Fruit fly (Drosophila melanogaster): Measurements from ENCODE around the gene betaNACtes1.
A peak's percentile ranks its signal among the peaks of the same experiment; 100 is the strongest.

The betaNACtes1 gene

dm6 chrX:14213509-14214154 lies 41.2 kb upstream of the betaNACtes1 start (continued):
- TF ChIP-seq cas (GFP tag; IDR thresholded peaks at IDR 0.05): no peak
- no peak for TF ChIP-seq CG13287 (GFP tag; IDR thresholded peaks at IDR 0.05; ENCODE audit: partially characterized antibody)
- peak; percentile 43; the same call in 1 of the 2 replicates for TF ChIP-seq vvl (GFP tag; IDR thresholded peaks at IDR 0.05)
- peak; percentile 33 for TF ChIP-seq fd96Cb (tag; optimal IDR thresholded peaks at IDR 0.05)
- TF ChIP-seq Atf6 (GFP tag; IDR thresholded peaks at IDR 0.05): 0 out of 2 replicates have a peak, but pooled peaks have one; percentile 35
- TF ChIP-seq sc (optimal IDR thresholded peaks at IDR 0.05): no peak
- TF ChIP-seq sc (GFP tag; optimal IDR thresholded peaks at IDR 0.05): no peak
- TF ChIP-seq NFAT (GFP tag; IDR thresholded peaks at IDR 0.05): no peak
- peak; percentile 32 for TF ChIP-seq tio (GFP tag; optimal IDR thresholded peaks at IDR 0.05)
- TF ChIP-seq hkb (optimal IDR thresholded peaks at IDR 0.05): no peak
- TF ChIP-seq hkb (GFP tag; IDR thresholded peaks at IDR 0.05): peak; percentile 19; the same call in 1 of the 2 replicates
- TF ChIP-seq stwl (tag; optimal IDR thresholded peaks at IDR 0.05): peak; percentile 55
- peak; percentile 24 for TF ChIP-seq Dek (tag; optimal IDR thresholded peaks at IDR 0.05)
- no peak for TF ChIP-seq sr (GFP tag; IDR thresholded peaks at IDR 0.05)
- peak; percentile 34 for TF ChIP-seq Fer1 (GFP tag; optimal IDR thresholded peaks at IDR 0.05)
- TF ChIP-seq CG12299 (tag; optimal IDR thresholded peaks at IDR 0.05): peak; percentile 38
- TF ChIP-seq bigmax (GFP tag; optimal IDR thresholded peaks at IDR 0.05): no peak
- TF ChIP-seq CG18764 (GFP tag; optimal IDR thresholded peaks at IDR 0.05): no peak
- TF ChIP-seq insv (GFP tag; optimal IDR thresholded peaks at IDR 0.05): no peak
- TF ChIP-seq chn (GFP tag; optimal IDR thresholded peaks at IDR 0.05): no peak
- TF ChIP-seq CG4617 (GFP tag; optimal IDR thresholded peaks at IDR 0.05; ENCODE audit: borderline replicate concordance): no peak
- no peak for TF ChIP-seq C15 (GFP tag; IDR thresholded peaks at IDR 0.05)
- no peak for TF ChIP-seq sima (GFP tag; optimal IDR thresholded peaks at IDR 0.05)
- no peak for TF ChIP-seq pzg (GFP tag; optimal IDR thresholded peaks at IDR 0.05)
- no peak for TF ChIP-seq CG6272 (GFP tag; IDR thresholded peaks at IDR 0.05)
- TF ChIP-seq Drgx (GFP tag; IDR thresholded peaks at IDR 0.05): peak; percentile 43
- TF ChIP-seq Sry-β (GFP tag; optimal IDR thresholded peaks at IDR 0.05): no peak
- no peak for TF ChIP-seq CG13775 (GFP tag; optimal IDR thresholded peaks at IDR 0.05)
- no peak for TF ChIP-seq Bdp1 (GFP tag; optimal IDR thresholded peaks at IDR 0.05)
- no peak for TF ChIP-seq CG3847 (GFP tag; IDR thresholded peaks at IDR 0.05)
- TF ChIP-seq pnt (GFP tag; optimal IDR thresholded peaks at IDR 0.05): no peak
- TF ChIP-seq CG11398 (GFP tag; optimal IDR thresholded peaks at IDR 0.05): no peak
- TF ChIP-seq lola (GFP tag; optimal IDR thresholded peaks at IDR 0.05): peak in 1 of 3 experiments; percentile 4
- TF ChIP-seq sob (GFP tag; IDR thresholded peaks at IDR 0.05): no peak
- no peak for TF ChIP-seq ken (GFP tag; IDR thresholded peaks at IDR 0.05)
- peak; percentile 23 for TF ChIP-seq ind (GFP tag; optimal IDR thresholded peaks at IDR 0.05)
- no peak for TF ChIP-seq Poxn (GFP tag; IDR thresholded peaks at IDR 0.05)
- no peak for TF ChIP-seq CG8281 (tag; optimal IDR thresholded peaks at IDR 0.05)
- no peak for TF ChIP-seq CG31224 (GFP tag; IDR thresholded peaks at IDR 0.05)
- TF ChIP-seq CG34224 (GFP tag; IDR thresholded peaks at IDR 0.05; ENCODE audit: partially characterized antibody): no peak
- peak; percentile 17 for TF ChIP-seq Nf-YC (tag; optimal IDR thresholded peaks at IDR 0.05)
- no peak for TF ChIP-seq gt (GFP tag; IDR thresholded peaks at IDR 0.05)
- no peak for TF ChIP-seq Fer3 (tag; optimal IDR thresholded peaks at IDR 0.05)
- no peak for TF ChIP-seq Scr (GFP tag; IDR thresholded peaks at IDR 0.05; ENCODE audit: partially characterized antibody)
- peak; percentile 50 for TF ChIP-seq CG2120 (GFP tag; optimal IDR thresholded peaks at IDR 0.05)
- no peak for TF ChIP-seq maf-S (GFP tag; optimal IDR thresholded peaks at IDR 0.05)
- TF ChIP-seq mirr (GFP tag; optimal IDR thresholded peaks at IDR 0.05): peak; percentile 7
- TF ChIP-seq CG14014 (GFP tag; IDR thresholded peaks at IDR 0.05): 0 out of 2 replicates have a peak, but pooled peaks have one; percentile 37
- TF ChIP-seq CG14860 (GFP tag; IDR thresholded peaks at IDR 0.05; ENCODE audit: partially characterized antibody): no peak
- TF ChIP-seq dysf (GFP tag; IDR thresholded peaks at IDR 0.05): peak; percentile 51; the same call in 1 of the 3 replicates
- peak; percentile 1 for TF ChIP-seq Hr3 (GFP tag; optimal IDR thresholded peaks at IDR 0.05)

Measured in whole organism, embryonic.